Fruit fly (Drosophila melanogaster): ENCODE data around the gene CG6511.
A peak's percentile ranks its signal among the peaks of the same experiment; 100 is the strongest.

Gene CG6511

dm6 chr3L:8700643-8701208, 20.4 kb upstream of the CG6511 start (continued):
- TF ChIP-seq fd85E (GFP tag; optimal IDR thresholded peaks at IDR 0.05), result no peak
- peak; percentile 83 for TF ChIP-seq CG32006 (GFP tag; optimal IDR thresholded peaks at IDR 0.05)
- peak; percentile 64 for TF ChIP-seq Eip75B (GFP tag; optimal IDR thresholded peaks at IDR 0.05)
- TF ChIP-seq Blimp-1 (GFP tag; optimal IDR thresholded peaks at IDR 0.05), result no peak
- TF ChIP-seq Eip93F (GFP tag; optimal IDR thresholded peaks at IDR 0.05), result no peak
- TF ChIP-seq acj6 (GFP tag; optimal IDR thresholded peaks at IDR 0.05), result peak; percentile 70
- TF ChIP-seq CG15336 (GFP tag; IDR thresholded peaks at IDR 0.05), result peak; percentile 82
- TF ChIP-seq CG6808 (GFP tag; optimal IDR thresholded peaks at IDR 0.05), result peak; percentile 43
- peak; percentile 39 for TF ChIP-seq Sox102F (GFP tag; optimal IDR thresholded peaks at IDR 0.05)
- TF ChIP-seq CG3919 (GFP tag; optimal IDR thresholded peaks at IDR 0.05), result peak; percentile 61
- TF ChIP-seq OdsH (GFP tag; optimal IDR thresholded peaks at IDR 0.05), result peak; percentile 80
- peak; percentile 72; the same call in 2 of the 3 replicates for TF ChIP-seq CG6163 (GFP tag; IDR thresholded peaks at IDR 0.05)
- peak; percentile 52 for TF ChIP-seq dsx (GFP tag; optimal IDR thresholded peaks at IDR 0.05; ENCODE audit: poor library complexity, severe bottlenecking)
- TF ChIP-seq Ets21C (GFP tag; optimal IDR thresholded peaks at IDR 0.05), result peak; percentile 40
- TF ChIP-seq CG8319 (GFP tag; optimal IDR thresholded peaks at IDR 0.05), result no peak
- TF ChIP-seq CG6854 (GFP tag; optimal IDR thresholded peaks at IDR 0.05), result no peak
- TF ChIP-seq CG34406 (GFP tag; optimal IDR thresholded peaks at IDR 0.05), result peak; percentile 64
- no peak for TF ChIP-seq CG16779 (tag; optimal IDR thresholded peaks at IDR 0.05)
- peak; percentile 38 for TF ChIP-seq Lpt (GFP tag; optimal IDR thresholded peaks at IDR 0.05)
- peak; percentile 52 for TF ChIP-seq CG31627 (GFP tag; optimal IDR thresholded peaks at IDR 0.05)
- TF ChIP-seq dac (GFP tag; optimal IDR thresholded peaks at IDR 0.05), result peak; percentile 38
- peak; percentile 64 for TF ChIP-seq CG8119 (GFP tag; IDR thresholded peaks at IDR 0.05)
- peak; percentile 70 for TF ChIP-seq CG3032 (tag; optimal IDR thresholded peaks at IDR 0.05)
- TF ChIP-seq CG6792 (GFP tag; optimal IDR thresholded peaks at IDR 0.05), result peak; percentile 61
- TF ChIP-seq Ets96B (tag; optimal IDR thresholded peaks at IDR 0.05), result peak; percentile 78
- TF ChIP-seq eg (GFP tag; IDR thresholded peaks at IDR 0.05), result peak; percentile 68
- peak; percentile 68 for TF ChIP-seq fd59A (GFP tag; optimal IDR thresholded peaks at IDR 0.05)
- peak; percentile 61 to 67 for TF ChIP-seq salr (GFP tag; optimal IDR thresholded peaks at IDR 0.05)
- TF ChIP-seq CG11902 (GFP tag; optimal IDR thresholded peaks at IDR 0.05), result peak; percentile 32
- TF ChIP-seq cyc (GFP tag; optimal IDR thresholded peaks at IDR 0.05), result peak; percentile 5
- peak; percentile 52; the same call in 1 of the 2 replicates for TF ChIP-seq CG11294 (GFP tag; IDR thresholded peaks at IDR 0.05)
- peak; percentile 76 for TF ChIP-seq pdm3 (GFP tag; optimal IDR thresholded peaks at IDR 0.05)

dm6 chr3L:8701697-8702349, 19.3 kb upstream of the CG6511 start:
- TF ChIP-seq Ets96B (tag; optimal IDR thresholded peaks at IDR 0.05), result peak; percentile 89
- TF ChIP-seq CG1621 (tag; optimal IDR thresholded peaks at IDR 0.05), result peak; percentile 52
- no peak for TF ChIP-seq Blimp-1 (GFP tag; optimal IDR thresholded peaks at IDR 0.05)
- peak; percentile 30 for TF ChIP-seq CG31627 (GFP tag; optimal IDR thresholded peaks at IDR 0.05)
- TF ChIP-seq CG11762 (GFP tag; optimal IDR thresholded peaks at IDR 0.05; ENCODE audit: insufficient read depth), result peak; percentile 13
- TF ChIP-seq vri (GFP tag; optimal IDR thresholded peaks at IDR 0.05), result peak; percentile 9
- TF ChIP-seq CG15336 (GFP tag; IDR thresholded peaks at IDR 0.05), result no peak
- TF ChIP-seq CG8319 (GFP tag; optimal IDR thresholded peaks at IDR 0.05), result peak; percentile 23
- TF ChIP-seq Met (GFP tag; optimal IDR thresholded peaks at IDR 0.05), result peak; percentile 65
- no peak for TF ChIP-seq CG32006 (GFP tag; optimal IDR thresholded peaks at IDR 0.05)
- no peak for TF ChIP-seq Hr38 (GFP tag; optimal IDR thresholded peaks at IDR 0.05)
- peak; percentile 94 for TF ChIP-seq Eip78C (GFP tag)
- TF ChIP-seq CG6854 (GFP tag; optimal IDR thresholded peaks at IDR 0.05), result peak; percentile 14
- peak; percentile 72 for TF ChIP-seq achi (GFP tag; optimal IDR thresholded peaks at IDR 0.05)
- no peak for TF ChIP-seq Sox14 (GFP tag; optimal IDR thresholded peaks at IDR 0.05)
- TF ChIP-seq Hr39 (GFP tag; optimal IDR thresholded peaks at IDR 0.05), result no peak
- TF ChIP-seq svp (GFP tag), result peak; percentile 83
- TF ChIP-seq CG6792 (GFP tag; optimal IDR thresholded peaks at IDR 0.05), result peak; percentile 80
- no peak for TF ChIP-seq CG11294 (GFP tag; IDR thresholded peaks at IDR 0.05)
- peak; percentile 78 for TF ChIP-seq CG6808 (GFP tag; optimal IDR thresholded peaks at IDR 0.05)
- TF ChIP-seq Sox102F (GFP tag; optimal IDR thresholded peaks at IDR 0.05), result peak; percentile 48
- TF ChIP-seq esn (GFP tag; optimal IDR thresholded peaks at IDR 0.05), result peak; percentile 71
- peak; percentile 67 for TF ChIP-seq spab (GFP tag; optimal IDR thresholded peaks at IDR 0.05)
- no peak for TF ChIP-seq eg (GFP tag; IDR thresholded peaks at IDR 0.05)
- TF ChIP-seq salr (GFP tag; optimal IDR thresholded peaks at IDR 0.05), result no peak
- peak; percentile 24 for TF ChIP-seq Eip93F (GFP tag; optimal IDR thresholded peaks at IDR 0.05)
- peak; percentile 63 for TF ChIP-seq CG11902 (GFP tag; optimal IDR thresholded peaks at IDR 0.05)
- no peak for TF ChIP-seq Hr4 (GFP tag; optimal IDR thresholded peaks at IDR 0.05)
- TF ChIP-seq CG7368 (GFP tag; optimal IDR thresholded peaks at IDR 0.05), result peak; percentile 56
- no peak for TF ChIP-seq fkh (GFP tag; optimal IDR thresholded peaks at IDR 0.05)
- peak; percentile 77 for TF ChIP-seq dsx (GFP tag; optimal IDR thresholded peaks at IDR 0.05; ENCODE audit: poor library complexity, severe bottlenecking)
